Fruit fly (Drosophila melanogaster) whole organism: Measurements from ENCODE around the gene Sgs7.

ENCODE experiments used
- CG8478 ChIP-seq: fragments of >200 bp; optimal IDR thresholded peaks from 2 replicates; lab custom pipeline; 2018; ENCODE audit warnings: inconsistent platforms
- pan ChIP-seq: fragments of >200 bp; optimal IDR thresholded peaks from 2 replicates; lab custom pipeline; 2017
- psq ChIP-seq: fragments of >200 bp; optimal IDR thresholded peaks from 2 replicates; lab custom pipeline; 2017
- usp ChIP-seq: fragments of >200 bp; optimal IDR thresholded peaks from 2 replicates; lab custom pipeline; 2017; ENCODE audit warnings: missing biosample characterization, missing genetic modification characterization, mixed read lengths

DNA sequence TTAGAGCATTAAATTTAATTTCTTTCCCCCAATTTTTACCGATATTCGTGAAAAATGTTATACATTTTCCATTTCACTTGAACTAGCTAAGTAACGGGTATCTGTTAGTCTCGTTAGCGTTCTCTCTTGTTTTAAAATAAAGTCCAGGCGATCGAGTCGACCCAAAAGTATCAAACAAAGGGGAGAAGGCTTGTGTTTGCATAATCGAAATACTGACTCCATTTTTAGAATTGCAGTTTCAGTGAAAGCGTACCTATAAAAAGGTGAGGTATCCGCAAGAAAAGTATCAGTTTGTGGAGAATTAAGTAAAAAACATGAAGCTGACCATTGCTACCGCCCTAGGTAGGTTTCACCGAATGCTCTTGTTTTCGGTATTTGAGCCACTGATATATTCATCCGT, 2.3 kb downstream of the Sgs7 start, which contains the start of gene Sgs3:
- TF ChIP-seq pan (lab: Kevin White, UChicago), result no peak
- TF ChIP-seq CG8478 (lab: Kevin White, UChicago), result no peak
- no peak for TF ChIP-seq psq (lab: Kevin White, UChicago)
- TF ChIP-seq usp, result no peak
